Worm (Caenorhabditis elegans) whole organism, young adult: Measurements from ENCODE around the gene coq-5.

Experiments
- C17E4.6 ChIP-seq: fragments of 200-800 bp; sonication (Bioruptor generic); IDR thresholded peaks from 2 replicates; pipeline ENCODE4 v1.3.6; 2022; ENCODE audit warnings: missing genetic modification reagents, missing genetic modification characterization, missing compliant biosample characterization
- F10E7.11 ChIP-seq: sonication (generic microtip); optimal IDR thresholded peaks from 2 replicates; lab custom pipeline; 2017; ENCODE audit warnings: mild to moderate bottlenecking, missing genetic modification characterization, moderate library complexity, missing compliant biosample characterization
- F22D6.2 ChIP-seq: sonication (generic microtip); optimal IDR thresholded peaks from 2 replicates; lab custom pipeline; 2016; ENCODE audit warnings: mild to moderate bottlenecking, missing genetic modification characterization, missing compliant biosample characterization
- F33H1.4 ChIP-seq: fragments of 200-800 bp; sonication (Bioruptor generic); IDR thresholded peaks from 2 replicates; pipeline ENCODE4 v1.3.6; 2022; ENCODE audit warnings: missing genetic modification reagents, missing genetic modification characterization, missing compliant biosample characterization
- F39B2.1 ChIP-seq: fragments of 200-800 bp; sonication (Bioruptor generic); IDR thresholded peaks from 2 replicates; pipeline ENCODE4 v1.3.6; 2022; ENCODE audit warnings: missing genetic modification reagents, missing genetic modification characterization, missing compliant biosample characterization
- Y53G8AR.9 ChIP-seq: fragments of 200-800 bp; sonication (Bioruptor generic); conservative IDR thresholded peaks from 2 replicates; pipeline ENCODE4 v1.3.6; 2022; ENCODE audit warnings: missing genetic modification reagents, missing genetic modification characterization, missing compliant biosample characterization
- Y79H2A.3 ChIP-seq: fragments of 200-800 bp; sonication (Bioruptor generic); conservative IDR thresholded peaks from 2 replicates; pipeline ENCODE4 v1.3.6; 2022; ENCODE audit warnings: missing genetic modification reagents, missing genetic modification characterization, missing compliant biosample characterization
- atf-7 ChIP-seq: sonication (generic microtip); optimal IDR thresholded peaks from 2 replicates; lab custom pipeline; 2017; ENCODE audit warnings: mild to moderate bottlenecking, missing genetic modification characterization, missing compliant biosample characterization
- attf-3 ChIP-seq: fragments of 200-800 bp; sonication (Bioruptor generic); conservative IDR thresholded peaks from 2 replicates; pipeline ENCODE4 v1.3.6; 2022; ENCODE audit warnings: missing genetic modification reagents, missing genetic modification characterization, missing compliant biosample characterization
- ceh-79 ChIP-seq: sonication (generic microtip); optimal IDR thresholded peaks from 2 replicates; lab custom pipeline; 2017; ENCODE audit warnings: mild to moderate bottlenecking, missing genetic modification characterization, missing compliant biosample characterization
- ceh-91 ChIP-seq: fragments of 200-800 bp; sonication (Bioruptor generic); IDR thresholded peaks from 2 replicates; pipeline ENCODE4 v1.3.6; 2022; ENCODE audit warnings: missing genetic modification reagents, missing genetic modification characterization, missing compliant biosample characterization
- egl-44 ChIP-seq: fragments of 200-800 bp; sonication (Bioruptor generic); IDR thresholded peaks from 2 replicates; pipeline ENCODE4 v1.3.6; 2022; ENCODE audit warnings: missing genetic modification reagents, missing genetic modification characterization, missing compliant biosample characterization
- fkh-3 ChIP-seq: sonication (generic microtip); optimal IDR thresholded peaks from 2 replicates; lab custom pipeline; 2016; ENCODE audit warnings: mild to moderate bottlenecking, missing genetic modification characterization, missing compliant biosample characterization
- him-1 ChIP-seq: sonication (generic microtip); optimal IDR thresholded peaks from 2 replicates; lab custom pipeline; 2016; ENCODE audit warnings: missing genotype, missing genetic modification reagents, missing genetic modification characterization, missing compliant biosample characterization
- hlh-26 ChIP-seq: fragments of 200-800 bp; sonication (Bioruptor generic); conservative IDR thresholded peaks from 2 replicates; pipeline ENCODE4 v1.3.6; 2022; ENCODE audit warnings: missing genetic modification reagents, missing genetic modification characterization, missing compliant biosample characterization
- hmg-1.2 ChIP-seq: fragments of 200-800 bp; sonication (Bioruptor generic); IDR thresholded peaks from 2 replicates; pipeline ENCODE4 v1.3.6; 2022; ENCODE audit warnings: missing genetic modification reagents, missing genetic modification characterization, missing compliant biosample characterization
- hsf-1 ChIP-seq: fragments of 200-800 bp; sonication (Bioruptor generic); IDR thresholded peaks from 2 replicates; pipeline ENCODE4 v1.3.6; 2022; ENCODE audit warnings: missing genetic modification reagents, missing genetic modification characterization, missing compliant biosample characterization
- lin-26 ChIP-seq: fragments of 200-800 bp; sonication (Bioruptor generic); IDR thresholded peaks from 2 replicates; pipeline ENCODE4 v1.3.6; 2022; ENCODE audit warnings: missing genetic modification reagents, missing genetic modification characterization, missing compliant biosample characterization
- lin-40 ChIP-seq: sonication (generic microtip); optimal IDR thresholded peaks from 2 replicates; lab custom pipeline; 2016; ENCODE audit warnings: missing genetic modification characterization, mild to moderate bottlenecking, missing compliant biosample characterization, missing genotype, missing genetic modification reagents
- lsl-1 ChIP-seq: fragments of 200-800 bp; sonication (Bioruptor generic); optimal IDR thresholded peaks from 2 replicates; lab custom pipeline; 2018; ENCODE audit warnings: mild to moderate bottlenecking, missing genetic modification characterization, moderate library complexity, missing compliant biosample characterization
- lsy-27 ChIP-seq: sonication (generic microtip); optimal IDR thresholded peaks from 2 replicates; lab custom pipeline; 2017; ENCODE audit warnings: missing genetic modification characterization, mild to moderate bottlenecking, missing compliant biosample characterization, antibody characterized with exemption, missing genotype, borderline replicate concordance; ENCODE audit not compliant: insufficient read depth
- madf-10 ChIP-seq: sonication (generic microtip); optimal IDR thresholded peaks from 2 replicates; lab custom pipeline; 2016; ENCODE audit warnings: mild to moderate bottlenecking, missing genetic modification characterization, missing compliant biosample characterization
- mel-28 ChIP-seq: sonication (generic microtip); optimal IDR thresholded peaks from 2 replicates; lab custom pipeline; 2016; ENCODE audit warnings: borderline replicate concordance, mild to moderate bottlenecking, missing genetic modification characterization, missing compliant biosample characterization
- nhr-120 ChIP-seq: fragments of 200-800 bp; sonication (Bioruptor generic); IDR thresholded peaks from 2 replicates; pipeline ENCODE4 v1.3.6; 2022; ENCODE audit warnings: missing genetic modification characterization, missing compliant biosample characterization
- sea-2 ChIP-seq: fragments of 200-800 bp; sonication (Bioruptor generic); IDR thresholded peaks from 2 replicates; pipeline ENCODE4 v1.3.6; 2022; ENCODE audit warnings: missing genetic modification characterization, missing compliant biosample characterization
- snpc-1.3 ChIP-seq: sonication (generic microtip); optimal IDR thresholded peaks from 2 replicates; lab custom pipeline; 2017; ENCODE audit warnings: missing genetic modification characterization, mild to moderate bottlenecking, missing compliant biosample characterization, antibody characterized with exemption, moderate library complexity, missing genotype, missing genetic modification reagents; ENCODE audit not compliant: insufficient read depth
- snpc-4 ChIP-seq, 5 experiments: fragments of 150-350 bp in 1 of 5; sonication (generic microtip) in 4 of 5; optimal IDR thresholded peaks; 2 replicates each; lab custom pipeline; 2014 to 2018; ENCODE audit warnings: missing genetic modification characterization in 5 of 5, missing biosample characterization in 3 of 5, antibody characterized with exemption in 2 of 5, mild to moderate bottlenecking in 2 of 5, missing compliant biosample characterization in 2 of 5, missing genotype in 2 of 5, moderate library complexity in 2 of 5, missing genetic modification reagents in 1 of 5
- tbx-9 ChIP-seq: sonication (generic microtip); optimal IDR thresholded peaks from 2 replicates; lab custom pipeline; 2016; ENCODE audit warnings: borderline replicate concordance, missing genetic modification characterization, inconsistent platforms, missing compliant biosample characterization
- ztf-26 ChIP-seq: sonication (generic microtip); optimal IDR thresholded peaks from 2 replicates; lab custom pipeline; 2017; ENCODE audit warnings: missing genetic modification characterization, missing compliant biosample characterization
- ztf-28 ChIP-seq: fragments of 200-800 bp; sonication (Bioruptor generic); IDR thresholded peaks from 2 replicates; pipeline ENCODE4 v1.3.6; 2022; ENCODE audit warnings: missing genetic modification reagents, missing genetic modification characterization, missing compliant biosample characterization

Gene coq-5

ce11 chrIII:7815571-7816348 lies 42.5 kb downstream of the coq-5 start:
- no peak for TF ChIP-seq hmg-1.2
- TF ChIP-seq snpc-4 (GFP tag; optimal IDR thresholded peaks at IDR 0.05; lab: Kevin White, UChicago) = no peak
- no peak for TF ChIP-seq snpc-4 (tag; optimal IDR thresholded peaks at IDR 0.05; lab: Kevin White, UChicago)
- no peak for TF ChIP-seq snpc-1.3 (tag; lab: Kevin White, UChicago)
- TF ChIP-seq Y53G8AR.9 (GFP tag; lab: Robert Waterston, UW) = no peak

DNA sequence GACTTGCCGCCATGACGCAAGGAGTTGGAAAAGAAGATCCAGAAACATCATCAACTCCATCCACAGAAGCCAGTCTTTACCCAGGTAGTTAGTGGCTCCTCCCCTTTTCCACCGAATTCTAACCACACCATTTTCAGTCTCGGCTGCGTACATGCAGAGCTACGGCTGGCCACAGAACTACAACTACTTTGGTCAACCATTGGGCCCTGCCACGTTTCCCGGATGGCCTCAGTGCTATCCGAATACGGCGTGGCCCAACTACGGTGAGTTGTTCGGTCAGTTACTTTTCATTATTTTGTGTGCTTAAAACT lies 43.2 kb downstream of the coq-5 start:
- TF ChIP-seq nhr-120 = no peak
- TF ChIP-seq atf-7 (tag; lab: Kevin White, UChicago) = no peak
- no peak for TF ChIP-seq lin-26
- TF ChIP-seq attf-3 (GFP tag; lab: Robert Waterston, UW) = no peak
- TF ChIP-seq Y79H2A.3 (GFP tag; lab: Robert Waterston, UW) = no peak
- TF ChIP-seq hlh-26 (GFP tag; lab: Robert Waterston, UW) = no peak
- TF ChIP-seq sea-2 (GFP tag; lab: Robert Waterston, UW) = no peak
- no peak for TF ChIP-seq lsl-1 (GFP tag; lab: Kevin White, UChicago)
- no peak for TF ChIP-seq hsf-1 (GFP tag; lab: Robert Waterston, UW)
- TF ChIP-seq C17E4.6 (GFP tag; lab: Robert Waterston, UW) = no peak
- no peak for TF ChIP-seq snpc-4 (GFP tag; optimal IDR thresholded peaks at IDR 0.05; lab: Kevin White, UChicago)
- TF ChIP-seq snpc-4 (tag; optimal IDR thresholded peaks at IDR 0.05; lab: Kevin White, UChicago) = no peak
- no peak for TF ChIP-seq fkh-3 (tag; lab: Kevin White, UChicago)

DNA sequence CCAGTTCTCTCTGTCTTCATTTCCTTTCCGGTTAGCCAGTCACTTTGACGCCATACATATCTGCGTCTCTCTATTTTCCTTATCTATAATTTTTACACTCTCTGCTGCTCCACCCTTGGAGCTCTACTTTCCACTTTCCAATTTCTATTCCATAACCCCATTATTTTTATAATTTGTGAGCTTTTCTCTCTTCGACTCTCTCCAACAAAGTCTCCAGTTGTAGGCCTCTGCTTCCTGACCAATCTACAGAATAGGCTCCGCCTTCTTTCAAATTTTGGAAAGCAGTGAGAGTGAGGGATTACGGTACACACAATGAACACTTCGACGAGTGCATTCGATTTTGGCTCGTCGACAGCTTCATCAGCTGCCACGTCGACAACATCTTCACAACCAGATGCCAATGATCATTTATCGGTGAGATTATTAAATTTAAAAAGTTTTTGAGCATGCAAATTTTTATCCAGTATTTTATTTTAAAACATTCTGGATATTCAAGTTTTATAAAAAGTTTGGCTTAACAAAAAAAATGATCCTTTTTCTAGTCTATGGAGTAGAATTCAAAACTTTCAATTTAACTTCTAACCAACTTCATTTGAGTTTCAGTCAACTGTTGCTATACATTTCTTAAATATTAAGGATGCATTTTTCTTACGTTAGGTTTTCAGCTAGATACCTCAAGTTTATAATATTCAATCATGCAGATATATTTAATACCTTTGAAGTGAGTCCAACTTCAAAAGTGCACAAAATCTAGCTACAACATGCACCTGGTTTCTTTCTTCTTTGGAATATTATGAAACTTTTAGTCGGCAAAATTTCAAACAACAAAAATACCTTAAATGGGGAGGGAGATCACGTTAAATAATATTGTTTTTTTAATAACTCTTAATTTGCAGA lies 43.9 kb downstream of the coq-5 start, which contains the start of gene egl-5:
Gene egl-5 (plus strand): TSS at position 216 of the 897 bp plus-strand sequence.
- TF ChIP-seq ceh-91 (GFP tag; lab: Robert Waterston, UW) (no peak), lin-40 (tag; lab: Kevin White, UChicago) (no peak), egl-44 (GFP tag; lab: Robert Waterston, UW) (no peak), F33H1.4 (GFP tag; lab: Robert Waterston, UW) (no peak), tbx-9 (tag; lab: Kevin White, UChicago) (no peak), him-1 (tag; lab: Kevin White, UChicago) (no peak), lsy-27 (tag; lab: Kevin White, UChicago) (no peak), mel-28 (no peak), madf-10 (no peak), F22D6.2 (tag; lab: Kevin White, UChicago) (no peak), snpc-1.3 (tag; lab: Kevin White, UChicago) (no peak), F10E7.11 (tag; lab: Kevin White, UChicago) (no peak), ceh-79 (tag; lab: Kevin White, UChicago) (no peak), ztf-28 (no peak), C17E4.6 (GFP tag; lab: Robert Waterston, UW) (no peak), F39B2.1 (no peak), ztf-26 (tag; lab: Kevin White, UChicago) (no peak)
